Fruit fly (Drosophila melanogaster) whole organism, pupa: Measurements from ENCODE around the gene Drs.

Source experiments
- CG10348 ChIP-seq: fragments of 200-800 bp; sonication (Bioruptor generic); IDR thresholded peaks from 2 replicates; pipeline ENCODE4 v1.3.6; 2022; ENCODE audit warnings: missing biosample characterization, missing genetic modification characterization
- CG12605 ChIP-seq: fragments of 200-800 bp; sonication (Bioruptor generic); IDR thresholded peaks from 2 replicates; pipeline ENCODE4 v1.3.6; 2022; ENCODE audit warnings: missing biosample characterization, missing genetic modification characterization
- CG13204 ChIP-seq: fragments of 200-800 bp; sonication (Bioruptor generic); optimal IDR thresholded peaks from 2 replicates; lab custom pipeline; 2018; ENCODE audit warnings: missing biosample characterization, mild to moderate bottlenecking, missing genetic modification characterization, moderate library complexity
- CG14655 ChIP-seq: fragments of 200-800 bp; sonication (Bioruptor generic); optimal IDR thresholded peaks from 3 replicates; lab custom pipeline; 2017; ENCODE audit warnings: mild to moderate bottlenecking, missing biosample characterization, missing genetic modification reagents, missing genetic modification characterization
- CG15710 ChIP-seq: fragments of 200-800 bp; sonication (Bioruptor generic); optimal IDR thresholded peaks from 2 replicates; lab custom pipeline; 2018; ENCODE audit warnings: missing biosample characterization, mild to moderate bottlenecking, missing genetic modification characterization, moderate library complexity
- CG17806 ChIP-seq: fragments of 200-800 bp; sonication (Bioruptor generic); optimal IDR thresholded peaks from 2 replicates; lab custom pipeline; 2018; ENCODE audit warnings: missing biosample characterization, mild to moderate bottlenecking, missing genetic modification characterization, moderate library complexity
- CG32121 ChIP-seq: fragments of 200-800 bp; sonication (Bioruptor generic); IDR thresholded peaks from 2 replicates; pipeline ENCODE4 v1.3.6; 2022; ENCODE audit warnings: missing biosample characterization, missing genetic modification characterization
- CG34367 ChIP-seq: fragments of 200-800 bp; sonication (Bioruptor generic); optimal IDR thresholded peaks from 2 replicates; lab custom pipeline; 2018; ENCODE audit warnings: missing biosample characterization, mild to moderate bottlenecking, missing genetic modification characterization
- CG4496 ChIP-seq: fragments of 200-800 bp; sonication (Bioruptor generic); IDR thresholded peaks from 3 replicates; pipeline ENCODE4 v1.3.6; 2022; ENCODE audit warnings: missing biosample characterization, missing genetic modification characterization
- CG8159 ChIP-seq: fragments of 200-800 bp; sonication (Bioruptor generic); optimal IDR thresholded peaks from 3 replicates; lab custom pipeline; 2018; ENCODE audit warnings: missing biosample characterization, mild to moderate bottlenecking, missing genetic modification characterization, moderate library complexity
- CG8301 ChIP-seq: fragments of 200-800 bp; sonication (Bioruptor generic); optimal IDR thresholded peaks from 2 replicates; lab custom pipeline; 2018; ENCODE audit warnings: missing biosample characterization, mild to moderate bottlenecking, missing genetic modification characterization
- CG9948 ChIP-seq: fragments of 200-800 bp; sonication (Bioruptor generic); optimal IDR thresholded peaks from 2 replicates; lab custom pipeline; 2018; ENCODE audit warnings: missing biosample characterization, mild to moderate bottlenecking, missing genetic modification characterization, moderate library complexity
- D1 ChIP-seq: fragments of 200-800 bp; sonication (Bioruptor generic); optimal IDR thresholded peaks from 2 replicates; lab custom pipeline; 2018; ENCODE audit warnings: missing biosample characterization, mild to moderate bottlenecking, missing genetic modification characterization, moderate library complexity
- EcR ChIP-seq: fragments of 200-800 bp; sonication (Bioruptor generic); optimal IDR thresholded peaks from 3 replicates; lab custom pipeline; 2019; ENCODE audit warnings: missing biosample characterization, missing genetic modification characterization, mild to moderate bottlenecking, moderate library complexity, missing genetic modification reagents
- Ets98B ChIP-seq: fragments of 200-800 bp; sonication (Bioruptor generic); IDR thresholded peaks from 2 replicates; pipeline ENCODE4 v1.3.6; 2022; ENCODE audit warnings: missing biosample characterization, missing genetic modification characterization
- Pif1A ChIP-seq: fragments of 200-800 bp; sonication (Bioruptor generic); optimal IDR thresholded peaks from 3 replicates; lab custom pipeline; 2016; ENCODE audit warnings: missing biosample characterization, missing genetic modification characterization
- Pif1B ChIP-seq: fragments of 200-800 bp; sonication (Bioruptor generic); optimal IDR thresholded peaks from 3 replicates; lab custom pipeline; 2016; ENCODE audit warnings: missing biosample characterization, missing genetic modification characterization
- Snoo ChIP-seq: fragments of 200-800 bp; sonication (Bioruptor generic); optimal IDR thresholded peaks from 3 replicates; lab custom pipeline; 2017; ENCODE audit warnings: missing biosample characterization, mild to moderate bottlenecking, missing genetic modification characterization, inconsistent platforms
- fd96Ca ChIP-seq: fragments of 200-800 bp; sonication (Bioruptor generic); IDR thresholded peaks from 3 replicates; pipeline ENCODE4 v1.3.6; 2022; ENCODE audit warnings: missing biosample characterization, missing genetic modification characterization
- gl ChIP-seq: fragments of 200-800 bp; sonication (Bioruptor generic); optimal IDR thresholded peaks from 2 replicates; lab custom pipeline; 2018; ENCODE audit warnings: missing biosample characterization, mild to moderate bottlenecking, missing genetic modification characterization
- rn ChIP-seq: fragments of 200-800 bp; sonication (Bioruptor generic); IDR thresholded peaks from 2 replicates; pipeline ENCODE4 v1.3.6; 2022; ENCODE audit warnings: missing biosample characterization, missing genetic modification characterization

The Drs gene

dm6 chr3L:3342307-3342940, 26.9 kb upstream of the Drs start:
- TF ChIP-seq CG9948 (tag; lab: Kevin White, UChicago) (peak; percentile 69), CG12605 (GFP tag; lab: Robert Waterston, UW) (no peak), Snoo (tag; lab: Kevin White, UChicago) (peak; percentile 76), fd96Ca (GFP tag; lab: Robert Waterston, UW) (no peak), D1 (tag; lab: Kevin White, UChicago) (no peak), CG13204 (GFP tag; lab: Kevin White, UChicago) (peak; percentile 26), CG14655 (GFP tag; lab: Kevin White, UChicago) (peak; percentile 64), CG32121 (GFP tag; lab: Robert Waterston, UW) (no peak), CG8159 (tag; lab: Kevin White, UChicago) (peak; percentile 67), CG10348 (GFP tag; lab: Robert Waterston, UW) (no peak), CG17806 (tag; lab: Kevin White, UChicago) (peak; percentile 61), CG8301 (peak; percentile 48), rn (GFP tag; lab: Robert Waterston, UW) (no peak), CG15710 (peak; percentile 64), gl (peak; percentile 6), Pif1A (GFP tag; lab: Kevin White, UChicago) (peak; percentile 64), EcR (GFP tag; lab: Kevin White, UChicago) (peak; percentile 22), Ets98B (GFP tag; lab: Robert Waterston, UW) (no peak), CG34367 (peak; percentile 61), CG4496 (GFP tag; lab: Robert Waterston, UW) (no peak), Pif1B (GFP tag; lab: Kevin White, UChicago) (peak; percentile 51)

dm6 chr3L:3343260-3343659, 26.1 kb upstream of the Drs start:
- no peak for TF ChIP-seq CG34367
- peak; percentile 44 for TF ChIP-seq CG9948 (tag; lab: Kevin White, UChicago)
- peak; percentile 82 for TF ChIP-seq Snoo (tag; lab: Kevin White, UChicago)
- TF ChIP-seq CG32121 (GFP tag; lab: Robert Waterston, UW), result no peak
- peak; percentile 13 for TF ChIP-seq Pif1A (GFP tag; lab: Kevin White, UChicago)
- TF ChIP-seq rn (GFP tag; lab: Robert Waterston, UW), result no peak
- TF ChIP-seq Pif1B (GFP tag; lab: Kevin White, UChicago), result peak; percentile 35
- TF ChIP-seq CG8159 (tag; lab: Kevin White, UChicago), result peak; percentile 55
- TF ChIP-seq D1 (tag; lab: Kevin White, UChicago), result no peak
- TF ChIP-seq CG4496 (GFP tag; lab: Robert Waterston, UW), result no peak
- peak; percentile 50 for TF ChIP-seq CG14655 (GFP tag; lab: Kevin White, UChicago)
- no peak for TF ChIP-seq Ets98B (GFP tag; lab: Robert Waterston, UW)
- no peak for TF ChIP-seq fd96Ca (GFP tag; lab: Robert Waterston, UW)
- TF ChIP-seq CG12605 (GFP tag; lab: Robert Waterston, UW), result no peak
- TF ChIP-seq CG17806 (tag; lab: Kevin White, UChicago), result peak; percentile 40
- no peak for TF ChIP-seq CG13204 (GFP tag; lab: Kevin White, UChicago)
- TF ChIP-seq EcR (GFP tag; lab: Kevin White, UChicago), result no peak
- TF ChIP-seq CG8301, result peak; percentile 41
- TF ChIP-seq gl, result no peak
- no peak for TF ChIP-seq CG10348 (GFP tag; lab: Robert Waterston, UW)
- TF ChIP-seq CG15710, result peak; percentile 44
- TF ChIP-seq, all 21 proteins: peak for 9

dm6 chr3L:3344528-3344927, 24.8 kb upstream of the Drs start:
- TF ChIP-seq CG8301 (no peak), CG9948 (tag; lab: Kevin White, UChicago) (no peak), CG17806 (tag; lab: Kevin White, UChicago) (no peak), rn (GFP tag; lab: Robert Waterston, UW) (no peak), D1 (tag; lab: Kevin White, UChicago) (no peak), Pif1A (GFP tag; lab: Kevin White, UChicago) (no peak), fd96Ca (GFP tag; lab: Robert Waterston, UW) (no peak), CG13204 (GFP tag; lab: Kevin White, UChicago) (no peak), CG4496 (GFP tag; lab: Robert Waterston, UW) (no peak), CG12605 (GFP tag; lab: Robert Waterston, UW) (no peak), CG14655 (GFP tag; lab: Kevin White, UChicago) (no peak), gl (no peak), CG34367 (no peak), Pif1B (GFP tag; lab: Kevin White, UChicago) (no peak), EcR (GFP tag; lab: Kevin White, UChicago) (no peak), Snoo (tag; lab: Kevin White, UChicago) (no peak), Ets98B (GFP tag; lab: Robert Waterston, UW) (no peak)

- TF ChIP-seq rn (GFP tag; lab: Robert Waterston, UW) (no peak), D1 (tag; lab: Kevin White, UChicago) (no peak), Pif1B (GFP tag; lab: Kevin White, UChicago) (no peak), CG14655 (GFP tag; lab: Kevin White, UChicago) (no peak), EcR (GFP tag; lab: Kevin White, UChicago) (no peak), CG12605 (GFP tag; lab: Robert Waterston, UW) (no peak), CG34367 (no peak), CG4496 (GFP tag; lab: Robert Waterston, UW) (no peak), CG32121 (GFP tag; lab: Robert Waterston, UW) (no peak)
Observed at dm6 chr3L:3346294-3346693, 23.1 kb upstream of the Drs start.
